Worm (Caenorhabditis elegans) whole organism, young adult: ENCODE data around the gene C27F2.9.

Experiments used
- B0019.2 ChIP-seq: fragments of 200-800 bp; sonication (Bioruptor generic); conservative IDR thresholded peaks from 2 replicates; pipeline ENCODE4 v1.3.6; 2022; ENCODE audit warnings: missing genetic modification reagents, missing genetic modification characterization, missing compliant biosample characterization
- B0035.1 ChIP-seq: sonication (generic microtip); optimal IDR thresholded peaks from 2 replicates; lab custom pipeline; 2016; ENCODE audit warnings: missing genetic modification characterization, mild to moderate bottlenecking, missing compliant biosample characterization, missing genotype, missing genetic modification reagents
- B0261.1 ChIP-seq: sonication (generic microtip); optimal IDR thresholded peaks from 2 replicates; lab custom pipeline; 2016; ENCODE audit warnings: mild to moderate bottlenecking, missing genetic modification characterization, moderate library complexity, missing compliant biosample characterization
- C06A6.2 ChIP-seq: fragments of 200-800 bp; sonication (Bioruptor generic); conservative IDR thresholded peaks from 2 replicates; pipeline ENCODE4 v1.3.6; 2022; ENCODE audit warnings: missing genetic modification characterization, missing compliant biosample characterization
- D2030.7 ChIP-seq: fragments of 200-800 bp; sonication (Bioruptor generic); IDR thresholded peaks from 2 replicates; pipeline ENCODE4 v1.3.6; 2022; ENCODE audit warnings: missing genetic modification reagents, missing genetic modification characterization, missing compliant biosample characterization
- F23B12.7 ChIP-seq: sonication (generic microtip); optimal IDR thresholded peaks from 2 replicates; lab custom pipeline; 2017; ENCODE audit warnings: missing genetic modification characterization, mild to moderate bottlenecking, missing compliant biosample characterization, antibody characterized with exemption, moderate library complexity; ENCODE audit not compliant: insufficient read depth
- F37B4.10 ChIP-seq: fragments of 200-800 bp; sonication (Bioruptor generic); IDR thresholded peaks from 2 replicates; pipeline ENCODE4 v1.3.6; 2022; ENCODE audit warnings: missing genetic modification characterization, missing compliant biosample characterization
- F49E8.2 ChIP-seq: sonication (generic microtip); optimal IDR thresholded peaks from 3 replicates; lab custom pipeline; 2017; ENCODE audit warnings: missing genetic modification characterization, mild to moderate bottlenecking, missing compliant biosample characterization, antibody characterized with exemption, moderate library complexity; ENCODE audit not compliant: insufficient read depth
- F52B5.7 ChIP-seq: sonication (generic microtip); optimal IDR thresholded peaks from 2 replicates; lab custom pipeline; 2016; ENCODE audit warnings: mild to moderate bottlenecking, missing genetic modification characterization, missing compliant biosample characterization
- F57C9.4 ChIP-seq: sonication (generic microtip); optimal IDR thresholded peaks from 2 replicates; lab custom pipeline; 2017; ENCODE audit warnings: mild to moderate bottlenecking, missing genetic modification characterization, missing compliant biosample characterization
- T07F8.4 ChIP-seq: sonication (generic microtip); optimal IDR thresholded peaks from 2 replicates; lab custom pipeline; 2016; ENCODE audit warnings: mild to moderate bottlenecking, missing genetic modification characterization, moderate library complexity, missing compliant biosample characterization
- Y56A3A.18 ChIP-seq: fragments of 200-800 bp; sonication (Bioruptor generic); IDR thresholded peaks from 2 replicates; pipeline ENCODE4 v1.3.6; 2022; ENCODE audit warnings: missing genetic modification reagents, missing genetic modification characterization, missing compliant biosample characterization
- Y79H2A.3 ChIP-seq: fragments of 200-800 bp; sonication (Bioruptor generic); conservative IDR thresholded peaks from 2 replicates; pipeline ENCODE4 v1.3.6; 2022; ENCODE audit warnings: missing genetic modification reagents, missing genetic modification characterization, missing compliant biosample characterization
- ZK185.1 ChIP-seq: sonication (generic microtip); optimal IDR thresholded peaks from 2 replicates; lab custom pipeline; 2016; ENCODE audit warnings: mild to moderate bottlenecking, missing genetic modification characterization, missing compliant biosample characterization; ENCODE audit not compliant: poor library complexity, severe bottlenecking
- akir-1 ChIP-seq: fragments of 200-800 bp; sonication (Bioruptor generic); optimal IDR thresholded peaks from 2 replicates; lab custom pipeline; 2018; ENCODE audit warnings: mild to moderate bottlenecking, missing genetic modification characterization, moderate library complexity, missing compliant biosample characterization
- aptf-3 ChIP-seq: fragments of 200-800 bp; sonication (Bioruptor generic); IDR thresholded peaks from 2 replicates; pipeline ENCODE4 v1.3.6; 2022; ENCODE audit warnings: missing genetic modification characterization, missing compliant biosample characterization
- attf-3 ChIP-seq: fragments of 200-800 bp; sonication (Bioruptor generic); conservative IDR thresholded peaks from 2 replicates; pipeline ENCODE4 v1.3.6; 2022; ENCODE audit warnings: missing genetic modification reagents, missing genetic modification characterization, missing compliant biosample characterization
- attf-6 ChIP-seq: fragments of 200-800 bp; sonication (Bioruptor generic); IDR thresholded peaks from 2 replicates; pipeline ENCODE4 v1.3.6; 2022; ENCODE audit warnings: missing genetic modification reagents, missing genetic modification characterization, missing compliant biosample characterization
- cebp-2 ChIP-seq: fragments of 200-800 bp; sonication (Bioruptor generic); IDR thresholded peaks from 2 replicates; pipeline ENCODE4 v1.3.6; 2022; ENCODE audit warnings: missing genetic modification characterization, missing compliant biosample characterization
- ceh-100 ChIP-seq: fragments of 200-800 bp; sonication (Bioruptor generic); IDR thresholded peaks from 2 replicates; pipeline ENCODE4 v1.3.6; 2022; ENCODE audit warnings: missing genetic modification reagents, missing genetic modification characterization, missing compliant biosample characterization
- ceh-27 ChIP-seq: fragments of 200-800 bp; sonication (Bioruptor generic); optimal IDR thresholded peaks from 2 replicates; lab custom pipeline; 2018; ENCODE audit warnings: mild to moderate bottlenecking, missing genetic modification characterization, moderate library complexity, missing compliant biosample characterization
- ceh-40 ChIP-seq: fragments of 200-800 bp; sonication (Bioruptor generic); IDR thresholded peaks from 2 replicates; pipeline ENCODE4 v1.3.6; 2022; ENCODE audit warnings: missing genetic modification characterization, missing compliant biosample characterization
- ceh-79 ChIP-seq: sonication (generic microtip); optimal IDR thresholded peaks from 2 replicates; lab custom pipeline; 2017; ENCODE audit warnings: mild to moderate bottlenecking, missing genetic modification characterization, missing compliant biosample characterization
- chd-7 ChIP-seq: sonication (generic microtip); optimal IDR thresholded peaks from 2 replicates; lab custom pipeline; 2016; ENCODE audit warnings: mild to moderate bottlenecking, missing genetic modification characterization, moderate library complexity, missing compliant biosample characterization
- dox-1 ChIP-seq: fragments of 200-800 bp; sonication (Bioruptor generic); IDR thresholded peaks from 2 replicates; pipeline ENCODE4 v1.3.6; 2022; ENCODE audit warnings: missing genetic modification reagents, missing genetic modification characterization, missing compliant biosample characterization
- dpff-1 ChIP-seq: sonication (generic microtip); optimal IDR thresholded peaks from 2 replicates; lab custom pipeline; 2017; ENCODE audit warnings: mild to moderate bottlenecking, missing genetic modification characterization, missing compliant biosample characterization
- egl-18 ChIP-seq: fragments of 200-800 bp; sonication (Bioruptor generic); IDR thresholded peaks from 2 replicates; pipeline ENCODE4 v1.3.6; 2022; ENCODE audit warnings: missing genetic modification reagents, missing genetic modification characterization, missing compliant biosample characterization
- egrh-3 ChIP-seq: fragments of 200-800 bp; sonication (Bioruptor generic); IDR thresholded peaks from 2 replicates; pipeline ENCODE4 v1.3.6; 2022; ENCODE audit warnings: missing genetic modification reagents, missing genetic modification characterization, missing compliant biosample characterization
- ekl-4 ChIP-seq: fragments of 200-800 bp; sonication (Bioruptor generic); IDR thresholded peaks from 2 replicates; pipeline ENCODE4 v1.3.6; 2022; ENCODE audit warnings: missing genetic modification reagents, missing genetic modification characterization, missing compliant biosample characterization
- hlh-26 ChIP-seq: fragments of 200-800 bp; sonication (Bioruptor generic); conservative IDR thresholded peaks from 2 replicates; pipeline ENCODE4 v1.3.6; 2022; ENCODE audit warnings: missing genetic modification reagents, missing genetic modification characterization, missing compliant biosample characterization
- hmg-1.2 ChIP-seq: fragments of 200-800 bp; sonication (Bioruptor generic); IDR thresholded peaks from 2 replicates; pipeline ENCODE4 v1.3.6; 2022; ENCODE audit warnings: missing genetic modification reagents, missing genetic modification characterization, missing compliant biosample characterization
- hmg-20 ChIP-seq: fragments of 200-800 bp; sonication (Bioruptor generic); IDR thresholded peaks from 2 replicates; pipeline ENCODE4 v1.3.6; 2022; ENCODE audit warnings: missing genetic modification reagents, missing genetic modification characterization, missing compliant biosample characterization
- let-607 ChIP-seq, 2 experiments: fragments of 200-800 bp in 1 of 2; sonication (Bioruptor generic) in 1 of 2; sonication (generic microtip) in 1 of 2; optimal IDR thresholded peaks; 2 replicates each; lab custom pipeline; 2016 to 2018; ENCODE audit warnings: mild to moderate bottlenecking in 2 of 2, missing compliant biosample characterization in 2 of 2, missing genetic modification characterization in 2 of 2, moderate library complexity in 2 of 2, missing genotype in 1 of 2
- lin-26 ChIP-seq: fragments of 200-800 bp; sonication (Bioruptor generic); IDR thresholded peaks from 2 replicates; pipeline ENCODE4 v1.3.6; 2022; ENCODE audit warnings: missing genetic modification reagents, missing genetic modification characterization, missing compliant biosample characterization
- lin-35 ChIP-seq, 3 experiments: fragments of 150-350 bp in 2 of 3; sonication (generic microtip) in 1 of 3; optimal IDR thresholded peaks; 2 replicates each; lab custom pipeline; 2014 to 2018; ENCODE audit warnings: missing biosample characterization in 3 of 3, missing genetic modification characterization in 3 of 3, missing genetic modification reagents in 3 of 3
- lin-40 ChIP-seq: sonication (generic microtip); optimal IDR thresholded peaks from 2 replicates; lab custom pipeline; 2016; ENCODE audit warnings: missing genetic modification characterization, mild to moderate bottlenecking, missing compliant biosample characterization, missing genotype, missing genetic modification reagents
- lir-1 ChIP-seq: fragments of 200-800 bp; sonication (Bioruptor generic); conservative IDR thresholded peaks from 2 replicates; pipeline ENCODE4 v1.3.6; 2022; ENCODE audit warnings: missing genetic modification reagents, missing genetic modification characterization, missing compliant biosample characterization
- madf-8 ChIP-seq: fragments of 200-800 bp; sonication (Bioruptor generic); conservative IDR thresholded peaks from 2 replicates; pipeline ENCODE4 v1.3.6; 2022; ENCODE audit warnings: missing genetic modification reagents, missing genetic modification characterization, missing compliant biosample characterization
- mcd-1 ChIP-seq: fragments of 200-800 bp; sonication (Bioruptor generic); IDR thresholded peaks from 2 replicates; pipeline ENCODE4 v1.3.6; 2022; ENCODE audit warnings: missing genetic modification reagents, missing genetic modification characterization, missing compliant biosample characterization
- nhr-80 ChIP-seq: sonication (generic microtip); optimal IDR thresholded peaks from 2 replicates; lab custom pipeline; 2016; ENCODE audit warnings: missing genetic modification characterization, missing compliant biosample characterization
- nhr-90 ChIP-seq: sonication (generic microtip); optimal IDR thresholded peaks from 2 replicates; lab custom pipeline; 2016; ENCODE audit warnings: missing genotype, mild to moderate bottlenecking, missing genetic modification characterization, missing compliant biosample characterization
- repo-1 ChIP-seq: sonication (generic microtip); optimal IDR thresholded peaks from 2 replicates; lab custom pipeline; 2017; ENCODE audit warnings: mild to moderate bottlenecking, missing genetic modification characterization, missing compliant biosample characterization
- sdz-38 ChIP-seq: sonication (generic microtip); optimal IDR thresholded peaks from 2 replicates; lab custom pipeline; 2016; ENCODE audit warnings: missing genotype, missing genetic modification characterization, missing compliant biosample characterization
- snpc-1.3 ChIP-seq: sonication (generic microtip); optimal IDR thresholded peaks from 2 replicates; lab custom pipeline; 2017; ENCODE audit warnings: missing genetic modification characterization, mild to moderate bottlenecking, missing compliant biosample characterization, antibody characterized with exemption, moderate library complexity, missing genotype, missing genetic modification reagents; ENCODE audit not compliant: insufficient read depth
- tbp1 ChIP-seq: fragments of 200-800 bp; sonication (Bioruptor generic); optimal IDR thresholded peaks from 2 replicates; lab custom pipeline; 2018; ENCODE audit warnings: mild to moderate bottlenecking, missing genetic modification characterization, missing compliant biosample characterization
- tbx-9 ChIP-seq: sonication (generic microtip); optimal IDR thresholded peaks from 2 replicates; lab custom pipeline; 2016; ENCODE audit warnings: borderline replicate concordance, missing genetic modification characterization, inconsistent platforms, missing compliant biosample characterization
- tlf-1 ChIP-seq: fragments of 200-800 bp; sonication (Bioruptor generic); optimal IDR thresholded peaks from 2 replicates; lab custom pipeline; 2018; ENCODE audit warnings: mild to moderate bottlenecking, missing genetic modification characterization, missing compliant biosample characterization
- unc-130 ChIP-seq: sonication (generic microtip); optimal IDR thresholded peaks from 2 replicates; lab custom pipeline; 2016; ENCODE audit warnings: missing genetic modification reagents, missing genetic modification characterization, missing compliant biosample characterization

Gene C27F2.9

ce11 chrIII:4984444-4985086 is 21.7 kb upstream of the C27F2.9 start, which contains the start of gene C27F2.7 (continued):
- TF ChIP-seq nhr-80 (tag; lab: Kevin White, UChicago): no peak
- TF ChIP-seq tbp1 (GFP tag; lab: Kevin White, UChicago): peak; percentile 41
- peak; percentile 45 for TF ChIP-seq unc-130
- TF ChIP-seq attf-6 (GFP tag; lab: Robert Waterston, UW): peak; percentile 22; the same call in 1 of the 2 replicates
- TF ChIP-seq F23B12.7 (tag; lab: Kevin White, UChicago): no peak
- TF ChIP-seq madf-8 (GFP tag; lab: Robert Waterston, UW): peak; percentile 90
- TF ChIP-seq akir-1 (GFP tag; lab: Kevin White, UChicago): no peak
- no peak for TF ChIP-seq egrh-3 (GFP tag; lab: Robert Waterston, UW)
- TF ChIP-seq F37B4.10 (GFP tag; lab: Robert Waterston, UW): no peak
- no peak for TF ChIP-seq repo-1 (tag; lab: Kevin White, UChicago)
- no peak for TF ChIP-seq ceh-79
- TF ChIP-seq D2030.7 (GFP tag; lab: Robert Waterston, UW): peak; percentile 79
- no peak for TF ChIP-seq ZK185.1 (tag; lab: Kevin White, UChicago)
- peak; percentile 68; the same call in 1 of the 2 replicates for TF ChIP-seq B0019.2 (GFP tag; lab: Robert Waterston, UW)
- no peak for TF ChIP-seq let-607 (tag; optimal IDR thresholded peaks at IDR 0.05; lab: Kevin White, UChicago)
- no peak for TF ChIP-seq F52B5.7 (tag; lab: Kevin White, UChicago)
- no peak for TF ChIP-seq ceh-40 (GFP tag; lab: Robert Waterston, UW)
- TF ChIP-seq lin-35 (GFP tag; optimal IDR thresholded peaks at IDR 0.05; lab: Kevin White, UChicago): no peak
- TF ChIP-seq Y79H2A.3 (GFP tag; lab: Robert Waterston, UW): peak; percentile 73; the same call in 1 of the 2 replicates
- TF ChIP-seq snpc-1.3 (tag; lab: Kevin White, UChicago): no peak
- TF ChIP-seq ekl-4 (GFP tag; lab: Robert Waterston, UW): peak; percentile 66
- TF ChIP-seq B0261.1 (tag; lab: Kevin White, UChicago): no peak
- no peak for TF ChIP-seq Y56A3A.18
- TF ChIP-seq cebp-2 (GFP tag; lab: Robert Waterston, UW): no peak
- no peak for TF ChIP-seq mcd-1 (GFP tag; lab: Robert Waterston, UW)
- TF ChIP-seq lin-40 (tag; lab: Kevin White, UChicago): no peak
- TF ChIP-seq lin-26 (GFP tag; lab: Robert Waterston, UW): no peak
- TF ChIP-seq B0035.1 (tag; lab: Kevin White, UChicago): no peak
- TF ChIP-seq hmg-20 (GFP tag; lab: Robert Waterston, UW): no peak
- TF ChIP-seq sdz-38: no peak
- no peak for TF ChIP-seq attf-3 (GFP tag; lab: Robert Waterston, UW)
- TF ChIP-seq ceh-100 (GFP tag; lab: Robert Waterston, UW): no peak
- no peak for TF ChIP-seq dpff-1 (tag; lab: Kevin White, UChicago)
- no peak for TF ChIP-seq nhr-90 (tag; lab: Kevin White, UChicago)
- TF ChIP-seq ceh-27 (GFP tag; lab: Kevin White, UChicago): no peak
- TF ChIP-seq F49E8.2 (tag; lab: Kevin White, UChicago): peak; percentile 72
- TF ChIP-seq F57C9.4 (tag; lab: Kevin White, UChicago): no peak
- TF ChIP-seq lir-1 (GFP tag; lab: Robert Waterston, UW): no peak
- TF ChIP-seq C06A6.2 (GFP tag; lab: Robert Waterston, UW): no peak
- peak; percentile 48 for TF ChIP-seq hmg-1.2 (GFP tag; lab: Robert Waterston, UW)
- no peak for TF ChIP-seq chd-7
- TF ChIP-seq tbx-9: no peak
- TF ChIP-seq hlh-26 (GFP tag; lab: Robert Waterston, UW): no peak
- TF ChIP-seq egl-18: no peak
- no peak for TF ChIP-seq aptf-3 (GFP tag; lab: Robert Waterston, UW)
- no peak for TF ChIP-seq T07F8.4 (tag; lab: Kevin White, UChicago)
- TF ChIP-seq tlf-1: peak; percentile 60
- peak; percentile 84 for TF ChIP-seq dox-1 (GFP tag; lab: Robert Waterston, UW)
